ENCODE assay signal across 5 fruit fly cellular contexts in genomic region chr2L:11065932-11066823, dm6.
TF ChIP-seq lines count a peak whose summit lies in the region.

No protein-coding gene starts in this region.

- no peak for TF ChIP-seq CTCF in whole organism, embryonic (GFP tag; optimal IDR thresholded peaks at IDR 0.05; lab: Kevin White, UChicago)

TF ChIP-seq in whole organism, adult, 20 proteins besides CTCF, POLR2A, EP300 and RAD21:
- TF ChIP-seq Mnt (GFP tag; optimal IDR thresholded peaks at IDR 0.05; lab: Kevin White, UChicago) = no peak
- no peak for TF ChIP-seq Clk (GFP tag; optimal IDR thresholded peaks at IDR 0.05; lab: Kevin White, UChicago)
- peak; percentile 44 for TF ChIP-seq ovo (GFP tag; optimal IDR thresholded peaks at IDR 0.05; lab: Kevin White, UChicago)
- no peak for TF ChIP-seq CG12768 (GFP tag; optimal IDR thresholded peaks at IDR 0.05; lab: Kevin White, UChicago)
- TF ChIP-seq CG5204 (GFP tag; optimal IDR thresholded peaks at IDR 0.05; lab: Kevin White, UChicago) = peak; percentile 55
- no peak for TF ChIP-seq kay (GFP tag; lab: Kevin White, UChicago; ENCODE audit: borderline replicate concordance)
- TF ChIP-seq pad (GFP tag; optimal IDR thresholded peaks at IDR 0.05; lab: Kevin White, UChicago) = peak; percentile 71
- peak; percentile 62 for TF ChIP-seq Hr96 (GFP tag; optimal IDR thresholded peaks at IDR 0.05; lab: Kevin White, UChicago)
- TF ChIP-seq cic (GFP tag; optimal IDR thresholded peaks at IDR 0.05; lab: Kevin White, UChicago) = no peak
- TF ChIP-seq CG14711 (tag; optimal IDR thresholded peaks at IDR 0.05; lab: Kevin White, UChicago) = peak; percentile 39
- TF ChIP-seq cnc (optimal IDR thresholded peaks at IDR 0.05; lab: Kevin White, UChicago) = peak in 1 of 2 experiments; percentile 46

TF ChIP-seq in whole organism, embryonic, 481 proteins besides CTCF, POLR2A, EP300 and RAD21 (continues in another document):
- TF ChIP-seq sens (GFP tag; lab: Kevin White, UChicago) (peak; percentile 83), Ptx1 (GFP tag; IDR thresholded peaks at IDR 0.05; lab: Robert Waterston, UW) (peak; percentile 44; the same call in 1 of the 2 replicates), lab (GFP tag; optimal IDR thresholded peaks at IDR 0.05; lab: Kevin White, UChicago) (peak; percentile 3), CG5245 (GFP tag; optimal IDR thresholded peaks at IDR 0.05; lab: Kevin White, UChicago) (no peak), dmrt99B (tag; optimal IDR thresholded peaks at IDR 0.05; lab: Kevin White, UChicago) (peak; percentile 34), eve (GFP tag; optimal IDR thresholded peaks at IDR 0.05; lab: Kevin White, UChicago) (no peak), cg (GFP tag; optimal IDR thresholded peaks at IDR 0.05; lab: Kevin White, UChicago) (peak; percentile 73), Tbp (GFP tag; optimal IDR thresholded peaks at IDR 0.05; lab: Kevin White, UChicago) (no peak), CG12942 (GFP tag; optimal IDR thresholded peaks at IDR 0.05; lab: Kevin White, UChicago) (no peak), C15 (GFP tag; IDR thresholded peaks at IDR 0.05; lab: Robert Waterston, UW) (no peak), croc (GFP tag; conservative IDR thresholded peaks at IDR 0.05; lab: Robert Waterston, UW) (no peak), CrebB (tag; optimal IDR thresholded peaks at IDR 0.05; lab: Kevin White, UChicago) (no peak), CG13424 (tag; optimal IDR thresholded peaks at IDR 0.05; lab: Kevin White, UChicago) (peak; percentile 15), CG4360 (GFP tag; IDR thresholded peaks at IDR 0.05; lab: Robert Waterston, UW) (no peak), CG2129 (GFP tag; IDR thresholded peaks at IDR 0.05; lab: Robert Waterston, UW; ENCODE audit: partially characterized antibody) (no peak), dan (GFP tag; IDR thresholded peaks at IDR 0.05; lab: Robert Waterston, UW) (no peak), run (tag; optimal IDR thresholded peaks at IDR 0.05; lab: Kevin White, UChicago) (no peak), HmgD (GFP tag; optimal IDR thresholded peaks at IDR 0.05; lab: Kevin White, UChicago) (no peak), nmo (GFP tag; optimal IDR thresholded peaks at IDR 0.05; lab: Kevin White, UChicago) (peak; percentile 24), Doc2 (GFP tag; IDR thresholded peaks at IDR 0.05; lab: Robert Waterston, UW) (no peak), al (GFP tag; IDR thresholded peaks at IDR 0.05; lab: Robert Waterston, UW) (peak; percentile 24; the same call in 1 of the 2 replicates)

TF ChIP-seq in whole organism, prepupa, 60 proteins besides CTCF, POLR2A, EP300 and RAD21 (continues in another document):
- peak; percentile 75 for TF ChIP-seq svp (GFP tag; lab: Kevin White, UChicago)
- peak; percentile 33 for TF ChIP-seq CG3032 (tag; optimal IDR thresholded peaks at IDR 0.05; lab: Kevin White, UChicago)
- TF ChIP-seq CG9139 (GFP tag; optimal IDR thresholded peaks at IDR 0.05; lab: Kevin White, UChicago) = no peak
- TF ChIP-seq Gug (GFP tag; IDR thresholded peaks at IDR 0.05; lab: Robert Waterston, UW) = peak; percentile 31; the same call in 1 of the 2 replicates
- TF ChIP-seq CG6163 (GFP tag; IDR thresholded peaks at IDR 0.05; lab: Robert Waterston, UW) = 0 out of 3 replicates have a peak, but pooled peaks have one; percentile 31
- peak; percentile 66 for TF ChIP-seq cyc (GFP tag; optimal IDR thresholded peaks at IDR 0.05; lab: Kevin White, UChicago)
- peak; percentile 74 for TF ChIP-seq lz (GFP tag; optimal IDR thresholded peaks at IDR 0.05; lab: Kevin White, UChicago)
- peak; percentile 79 for TF ChIP-seq Sox14 (GFP tag; optimal IDR thresholded peaks at IDR 0.05; lab: Kevin White, UChicago)
- peak; percentile 60 for TF ChIP-seq CG32006 (GFP tag; optimal IDR thresholded peaks at IDR 0.05; lab: Kevin White, UChicago)
- TF ChIP-seq dac (GFP tag; optimal IDR thresholded peaks at IDR 0.05; lab: Kevin White, UChicago) = peak; percentile 42
- TF ChIP-seq CG4318 (GFP tag; optimal IDR thresholded peaks at IDR 0.05; lab: Kevin White, UChicago) = no peak
- TF ChIP-seq achi (GFP tag; optimal IDR thresholded peaks at IDR 0.05; lab: Kevin White, UChicago) = peak; percentile 60
- TF ChIP-seq fkh (GFP tag; optimal IDR thresholded peaks at IDR 0.05; lab: Kevin White, UChicago) = no peak
- no peak for TF ChIP-seq CG6854 (GFP tag; optimal IDR thresholded peaks at IDR 0.05; lab: Kevin White, UChicago)
- peak; percentile 81 for TF ChIP-seq CG31627 (GFP tag; optimal IDR thresholded peaks at IDR 0.05; lab: Kevin White, UChicago)
- TF ChIP-seq OdsH (GFP tag; optimal IDR thresholded peaks at IDR 0.05; lab: Kevin White, UChicago) = peak; percentile 53
- no peak for TF ChIP-seq ss (GFP tag; optimal IDR thresholded peaks at IDR 0.05; lab: Kevin White, UChicago)
- peak; percentile 76 for TF ChIP-seq Met (GFP tag; optimal IDR thresholded peaks at IDR 0.05; lab: Kevin White, UChicago)
- peak; percentile 24 for TF ChIP-seq CG6276 (GFP tag; optimal IDR thresholded peaks at IDR 0.05; lab: Kevin White, UChicago)
- peak in 1 of 2 experiments; percentile 26 for TF ChIP-seq salr (GFP tag; optimal IDR thresholded peaks at IDR 0.05; lab: Kevin White, UChicago)
- TF ChIP-seq CG11762 (GFP tag; optimal IDR thresholded peaks at IDR 0.05; lab: Kevin White, UChicago; ENCODE audit: insufficient read depth) = peak; percentile 44

TF ChIP-seq in whole organism, pupa, 21 proteins besides CTCF, POLR2A, EP300 and RAD21:
- TF ChIP-seq CG10348 (GFP tag; IDR thresholded peaks at IDR 0.05; lab: Robert Waterston, UW) (no peak), fd96Ca (GFP tag; IDR thresholded peaks at IDR 0.05; lab: Robert Waterston, UW) (no peak), CG32121 (GFP tag; IDR thresholded peaks at IDR 0.05; lab: Robert Waterston, UW) (0 out of 2 replicates have a peak, but pooled peaks have one; percentile 55), Ets98B (GFP tag; IDR thresholded peaks at IDR 0.05; lab: Robert Waterston, UW) (peak; percentile 26; the same call in 1 of the 2 replicates), CG4496 (GFP tag; IDR thresholded peaks at IDR 0.05; lab: Robert Waterston, UW) (peak; percentile 51; the same call in 2 of the 3 replicates), CG17806 (tag; optimal IDR thresholded peaks at IDR 0.05; lab: Kevin White, UChicago) (peak; percentile 15), CG8301 (tag; optimal IDR thresholded peaks at IDR 0.05; lab: Kevin White, UChicago) (peak; percentile 36), CG8159 (tag; optimal IDR thresholded peaks at IDR 0.05; lab: Kevin White, UChicago) (peak; percentile 48), rn (GFP tag; IDR thresholded peaks at IDR 0.05; lab: Robert Waterston, UW) (no peak), CG13204 (GFP tag; optimal IDR thresholded peaks at IDR 0.05; lab: Kevin White, UChicago) (no peak), Pif1B (GFP tag; optimal IDR thresholded peaks at IDR 0.05; lab: Kevin White, UChicago) (no peak), Snoo (tag; optimal IDR thresholded peaks at IDR 0.05; lab: Kevin White, UChicago) (peak; percentile 40), CG14655 (GFP tag; optimal IDR thresholded peaks at IDR 0.05; lab: Kevin White, UChicago) (peak; percentile 51), D1 (tag; optimal IDR thresholded peaks at IDR 0.05; lab: Kevin White, UChicago) (peak; percentile 11), Pif1A (GFP tag; optimal IDR thresholded peaks at IDR 0.05; lab: Kevin White, UChicago) (peak; percentile 64), EcR (GFP tag; optimal IDR thresholded peaks at IDR 0.05; lab: Kevin White, UChicago) (no peak), CG34367 (tag; optimal IDR thresholded peaks at IDR 0.05; lab: Kevin White, UChicago) (no peak), CG9948 (tag; optimal IDR thresholded peaks at IDR 0.05; lab: Kevin White, UChicago) (peak; percentile 42), gl (tag; optimal IDR thresholded peaks at IDR 0.05; lab: Kevin White, UChicago) (no peak), CG12605 (GFP tag; IDR thresholded peaks at IDR 0.05; lab: Robert Waterston, UW) (no peak), CG15710 (tag; optimal IDR thresholded peaks at IDR 0.05; lab: Kevin White, UChicago) (peak; percentile 36)

TF ChIP-seq in whole organism, wandering third instar larva, 38 proteins besides CTCF, POLR2A, EP300 and RAD21 (continues in another document):
- TF ChIP-seq N (GFP tag; optimal IDR thresholded peaks at IDR 0.05; lab: Kevin White, UChicago) (no peak), rgr (GFP tag; optimal IDR thresholded peaks at IDR 0.05; lab: Kevin White, UChicago) (peak; percentile 62), Rel (GFP tag; optimal IDR thresholded peaks at IDR 0.05; lab: Kevin White, UChicago) (no peak), Rel (tag; optimal IDR thresholded peaks at IDR 0.05; lab: Kevin White, UChicago) (no peak), sv (GFP tag; optimal IDR thresholded peaks at IDR 0.05; lab: Kevin White, UChicago) (no peak), Hr83 (GFP tag; optimal IDR thresholded peaks at IDR 0.05; lab: Kevin White, UChicago; ENCODE audit: poor library complexity, severe bottlenecking) (no peak), usp (GFP tag; optimal IDR thresholded peaks at IDR 0.05; lab: Kevin White, UChicago) (no peak), psq (GFP tag; optimal IDR thresholded peaks at IDR 0.05; lab: Kevin White, UChicago) (peak; percentile 16), HLH106 (tag; optimal IDR thresholded peaks at IDR 0.05; lab: Kevin White, UChicago) (peak; percentile 55), Dif (GFP tag; optimal IDR thresholded peaks at IDR 0.05; lab: Kevin White, UChicago; ENCODE audit: partially characterized antibody) (no peak), Abd-B (GFP tag; optimal IDR thresholded peaks at IDR 0.05; lab: Kevin White, UChicago) (no peak), Hr78 (GFP tag; optimal IDR thresholded peaks at IDR 0.05; lab: Kevin White, UChicago) (no peak), h (GFP tag; optimal IDR thresholded peaks at IDR 0.05; lab: Kevin White, UChicago) (peak; percentile 76), dmrt93B (GFP tag; optimal IDR thresholded peaks at IDR 0.05; lab: Kevin White, UChicago) (no peak), Myc (optimal IDR thresholded peaks at IDR 0.05; lab: Kevin White, UChicago) (no peak), Jra (GFP tag; optimal IDR thresholded peaks at IDR 0.05; lab: Kevin White, UChicago) (no peak), CG32264 (GFP tag; optimal IDR thresholded peaks at IDR 0.05; lab: Kevin White, UChicago) (peak; percentile 27), Hnf4 (GFP tag; optimal IDR thresholded peaks at IDR 0.05; lab: Kevin White, UChicago) (peak; percentile 45), Mio (GFP tag; optimal IDR thresholded peaks at IDR 0.05; lab: Kevin White, UChicago) (no peak), dl (GFP tag; optimal IDR thresholded peaks at IDR 0.05; lab: Kevin White, UChicago; ENCODE audit: insufficient read depth in 1 of 2, partially characterized antibody in 2 of 2) (no peak), brk (GFP tag; optimal IDR thresholded peaks at IDR 0.05; lab: Kevin White, UChicago) (no peak), fru (GFP tag; optimal IDR thresholded peaks at IDR 0.05; lab: Kevin White, UChicago) (peak; percentile 71), dsf (GFP tag; optimal IDR thresholded peaks at IDR 0.05; lab: Kevin White, UChicago; ENCODE audit: borderline replicate concordance) (no peak), pan (optimal IDR thresholded peaks at IDR 0.05; lab: Kevin White, UChicago) (no peak), CrebA (GFP tag; optimal IDR thresholded peaks at IDR 0.05; lab: Kevin White, UChicago; ENCODE audit: borderline replicate concordance) (no peak), Dfd (GFP tag; optimal IDR thresholded peaks at IDR 0.05; lab: Kevin White, UChicago) (no peak)
